Worm (Caenorhabditis elegans) whole organism, midembryonic: ENCODE data around the gene T04A8.18.

Experiments used
- flt-1 ChIP-seq: fragments of 200-800 bp; sonication (Bioruptor generic); IDR thresholded peaks from 2 replicates; pipeline ENCODE4 v1.3.6; 2022; ENCODE audit warnings: missing genetic modification characterization, missing compliant biosample characterization
- klf-2 ChIP-seq: fragments of 200-800 bp; sonication (Bioruptor generic); conservative IDR thresholded peaks from 2 replicates; pipeline ENCODE4 v1.3.6; 2022; ENCODE audit warnings: missing genetic modification reagents, missing genetic modification characterization, missing compliant biosample characterization

ce11 chrIII:4688965-4689364, 20.0 kb upstream of the T04A8.18 start, which contains the start of gene ppat-1:
- no peak for TF ChIP-seq klf-2 (GFP tag; lab: Robert Waterston, UW)
- no peak for TF ChIP-seq flt-1
